Worm (Caenorhabditis elegans): ENCODE data around the gene C28G1.6.
"Not testable (repeated sequence)": the region's sequence is repeated elsewhere in the genome, so short reads cannot be mapped to it uniquely, and the experiment has no call there.

DNA sequence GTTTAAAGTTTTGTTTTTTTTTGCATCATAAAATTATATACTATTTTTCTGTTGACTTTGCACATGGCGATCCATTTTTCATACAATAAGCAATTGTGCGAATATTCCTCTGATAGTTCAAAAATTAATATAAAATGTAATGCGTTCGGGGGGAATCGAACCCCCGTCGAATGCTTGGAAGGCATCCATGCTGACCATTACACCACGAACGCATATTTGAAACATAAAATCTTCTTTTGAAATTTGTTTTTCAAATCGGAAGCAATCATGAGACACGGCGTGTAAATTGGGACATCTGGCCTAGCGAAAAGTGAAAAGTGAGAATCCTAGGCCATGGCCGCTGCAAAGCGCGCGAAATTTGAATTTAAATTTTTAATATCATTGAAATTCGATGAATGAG, 12.6 kb downstream of the C28G1.6 start:
- TF ChIP-seq nhr-28 (tag; optimal IDR thresholded peaks at IDR 0.05); fos-1 (tag; optimal IDR thresholded peaks at IDR 0.05); Y75B8A.6 (GFP tag; IDR thresholded peaks at IDR 0.05); egl-27 (tag; optimal IDR thresholded peaks at IDR 0.05); hlh-30 (tag; optimal IDR thresholded peaks at IDR 0.05; ENCODE audit: insufficient read depth); lin-13 (GFP tag; optimal IDR thresholded peaks at IDR 0.05); unc-130 (GFP tag; optimal IDR thresholded peaks at IDR 0.05); ceh-82 (tag; optimal IDR thresholded peaks at IDR 0.05); R02D3.7 (tag; optimal IDR thresholded peaks at IDR 0.05); nhr-237 (tag; optimal IDR thresholded peaks at IDR 0.05); spr-3 (GFP tag; optimal IDR thresholded peaks at IDR 0.05); lin-15B (tag; optimal IDR thresholded peaks at IDR 0.05); zfp-3 (GFP tag; conservative IDR thresholded peaks at IDR 0.05): not testable (repeated sequence)
- TF ChIP-seq F26F4.8 (GFP tag; conservative IDR thresholded peaks at IDR 0.05), result peak; percentile 69; the same call in 1 of the 2 replicates
